Fruit fly (Drosophila melanogaster): Measurements from ENCODE around the gene CG13244.

DNA sequence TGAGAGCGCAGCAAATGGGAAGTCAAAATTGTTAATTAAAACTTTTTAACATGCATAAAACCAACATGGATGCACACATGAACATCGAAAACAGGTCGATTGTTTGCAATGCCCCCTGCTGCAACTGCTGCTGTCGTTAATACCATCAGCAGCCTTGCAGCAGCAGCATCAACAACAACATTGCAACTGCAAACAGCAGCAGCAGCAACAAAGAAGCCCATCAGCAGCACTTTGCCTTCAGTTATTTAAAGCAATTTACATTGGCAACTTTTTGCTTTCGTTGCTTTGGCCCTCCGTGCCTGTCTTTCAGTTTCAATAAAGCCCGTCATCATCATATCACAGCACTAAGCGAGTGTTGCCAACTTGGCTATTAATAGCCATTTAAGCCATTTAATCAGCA is 9.3 kb upstream of the CG13244 start:
- TF ChIP-seq CG8478 (optimal IDR thresholded peaks at IDR 0.05) (no peak), CTCF (optimal IDR thresholded peaks at IDR 0.05) (no peak)
